Worm (Caenorhabditis elegans) whole organism, L3 larva: ENCODE measurements around the gene znfx-1.

ENCODE experiments used
- R02D3.7 ChIP-seq: fragments of 150-350 bp; optimal IDR thresholded peaks from 2 replicates; lab custom pipeline; 2014; ENCODE audit warnings: missing biosample characterization, missing genetic modification characterization
- ceh-28 ChIP-seq: fragments of 150-350 bp; optimal IDR thresholded peaks from 2 replicates; lab custom pipeline; 2014; ENCODE audit warnings: missing biosample characterization, missing genetic modification reagents, missing genetic modification characterization
- ceh-82 ChIP-seq: fragments of 150-350 bp; optimal IDR thresholded peaks from 2 replicates; lab custom pipeline; 2014; ENCODE audit warnings: missing biosample characterization, missing genetic modification characterization
- egl-27 ChIP-seq: sonication (generic microtip); optimal IDR thresholded peaks from 4 replicates; lab custom pipeline; 2017; ENCODE audit warnings: missing biosample characterization, missing genetic modification reagents, missing genetic modification characterization
- elt-1 ChIP-seq: fragments of 150-350 bp; optimal IDR thresholded peaks from 2 replicates; lab custom pipeline; 2014; ENCODE audit warnings: missing biosample characterization, missing genetic modification characterization
- jun-1 ChIP-seq: fragments of 150-350 bp; optimal IDR thresholded peaks from 2 replicates; lab custom pipeline; 2014; ENCODE audit warnings: missing biosample characterization, missing genetic modification reagents, missing genetic modification characterization
- lin-39 ChIP-seq: fragments of 150-350 bp; optimal IDR thresholded peaks from 2 replicates; lab custom pipeline; 2018; ENCODE audit warnings: missing biosample characterization, missing genetic modification reagents, missing genetic modification characterization
- lsy-12 ChIP-seq: sonication (generic microtip); optimal IDR thresholded peaks from 2 replicates; lab custom pipeline; 2016; ENCODE audit warnings: mild to moderate bottlenecking, missing genetic modification characterization, missing compliant biosample characterization
- nhr-28 ChIP-seq: fragments of 150-350 bp; optimal IDR thresholded peaks from 2 replicates; lab custom pipeline; 2014; ENCODE audit warnings: missing biosample characterization, missing genetic modification characterization
- nhr-76 ChIP-seq: fragments of 150-350 bp; sonication (generic microtip); optimal IDR thresholded peaks from 5 replicates; lab custom pipeline; 2014; ENCODE audit warnings: missing biosample characterization, missing genetic modification characterization
- tbx-2 ChIP-seq: sonication (generic microtip); optimal IDR thresholded peaks from 2 replicates; lab custom pipeline; 2016; ENCODE audit warnings: mild to moderate bottlenecking, missing genetic modification characterization, missing compliant biosample characterization
- unc-62 ChIP-seq: fragments of 150-350 bp; sonication (generic microtip); optimal IDR thresholded peaks from 4 replicates; lab custom pipeline; 2014; ENCODE audit warnings: missing biosample characterization, missing genetic modification reagents, missing genetic modification characterization

DNA sequence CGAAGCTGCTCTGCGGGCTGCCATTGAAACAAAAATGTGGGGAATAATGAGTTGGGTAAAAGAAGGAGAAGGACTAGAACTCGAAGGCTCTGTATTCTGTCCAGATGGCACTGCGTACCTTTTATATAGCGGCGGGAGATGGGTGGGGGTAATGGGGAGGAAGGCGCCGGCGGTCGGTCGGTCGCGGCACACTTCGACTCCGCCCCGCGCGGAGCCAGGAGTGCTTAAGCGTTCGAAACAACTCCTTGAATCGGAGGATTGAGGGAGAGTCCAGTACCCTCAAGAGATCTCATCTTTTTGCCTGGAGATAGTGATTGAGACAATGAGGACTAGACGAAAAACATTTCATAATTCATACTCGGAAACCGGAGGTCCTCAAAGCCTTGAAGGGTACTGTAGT lies 13.7 kb downstream of the znfx-1 start, which contains the start of gene abu-14:
- TF ChIP-seq ceh-28: no peak
- TF ChIP-seq elt-1: no peak
- TF ChIP-seq nhr-76 (tag; lab: Kevin White, UChicago): no peak
- no peak for TF ChIP-seq lin-39
- no peak for TF ChIP-seq lsy-12 (tag; lab: Kevin White, UChicago)
- no peak for TF ChIP-seq nhr-28 (tag; lab: Kevin White, UChicago)
- TF ChIP-seq R02D3.7: no peak
- TF ChIP-seq unc-62 (GFP tag; lab: Kevin White, UChicago): no peak
- no peak for TF ChIP-seq egl-27
- no peak for TF ChIP-seq tbx-2 (tag; lab: Kevin White, UChicago)
- TF ChIP-seq ceh-82 (tag; lab: Kevin White, UChicago): no peak
- TF ChIP-seq jun-1 (tag; lab: Kevin White, UChicago): no peak
